Fruit fly (Drosophila melanogaster): Measurements from ENCODE around the gene capt.

capt gene

DNA sequence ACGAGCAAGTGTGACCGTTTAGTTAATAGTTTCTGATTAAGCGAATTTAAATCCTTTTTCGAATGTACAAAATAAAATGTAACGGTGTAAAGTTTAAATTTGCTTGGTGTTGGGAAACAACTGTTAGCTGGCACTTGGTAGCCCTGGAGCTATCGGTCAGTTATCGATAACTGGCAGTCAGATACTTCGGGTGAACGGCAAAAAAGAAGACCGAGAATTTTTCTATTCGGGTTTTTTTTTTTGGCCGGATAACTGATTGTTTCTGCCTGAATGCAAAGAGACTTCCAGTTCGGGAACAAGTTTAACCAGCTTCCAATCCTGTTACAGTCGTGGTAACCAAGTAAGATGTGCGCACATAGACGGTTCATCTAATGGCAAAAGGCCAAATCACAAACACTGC is 19.5 kb upstream of the capt start, which contains the start of gene CG4896 (continued):
- TF ChIP-seq shn (GFP tag; optimal IDR thresholded peaks at IDR 0.05) = peak; percentile 10
- TF ChIP-seq CG2202 (tag; optimal IDR thresholded peaks at IDR 0.05) = no peak
- TF ChIP-seq ap (GFP tag; IDR thresholded peaks at IDR 0.05) = no peak
- no peak for TF ChIP-seq chif (GFP tag; optimal IDR thresholded peaks at IDR 0.05)
- TF ChIP-seq CG4730 (GFP tag; IDR thresholded peaks at IDR 0.05) = no peak
- TF ChIP-seq az2 (GFP tag; optimal IDR thresholded peaks at IDR 0.05) = no peak
- no peak for TF ChIP-seq Fer2 (tag; optimal IDR thresholded peaks at IDR 0.05)
- TF ChIP-seq CG2116 (GFP tag; optimal IDR thresholded peaks at IDR 0.05) = peak; percentile 57
- no peak for TF ChIP-seq dmrt11E (tag; optimal IDR thresholded peaks at IDR 0.05)
- TF ChIP-seq CG15269 (tag; optimal IDR thresholded peaks at IDR 0.05) = no peak
- TF ChIP-seq CG1647 (GFP tag; optimal IDR thresholded peaks at IDR 0.05) = no peak
- no peak for TF ChIP-seq CG12236 (GFP tag; optimal IDR thresholded peaks at IDR 0.05)
- TF ChIP-seq tin (GFP tag; optimal IDR thresholded peaks at IDR 0.05) = no peak
- no peak for TF ChIP-seq BtbVII (GFP tag; optimal IDR thresholded peaks at IDR 0.05)
- TF ChIP-seq CG14965 (GFP tag; optimal IDR thresholded peaks at IDR 0.05; ENCODE audit: borderline replicate concordance) = no peak
- TF ChIP-seq E2f2 (GFP tag; IDR thresholded peaks at IDR 0.05) = peak; percentile 68
- no peak for TF ChIP-seq dimm (GFP tag; IDR thresholded peaks at IDR 0.05)
- TF ChIP-seq CG13894 (tag; optimal IDR thresholded peaks at IDR 0.05) = no peak
- TF ChIP-seq CG1792 (GFP tag; optimal IDR thresholded peaks at IDR 0.05) = no peak
- TF ChIP-seq sima (GFP tag; optimal IDR thresholded peaks at IDR 0.05) = no peak
- no peak for TF ChIP-seq Ada2b (GFP tag; IDR thresholded peaks at IDR 0.05)
- no peak for TF ChIP-seq pnt (GFP tag; optimal IDR thresholded peaks at IDR 0.05)
- TF ChIP-seq CG3995 (GFP tag; optimal IDR thresholded peaks at IDR 0.05) = no peak
- no peak for TF ChIP-seq ken (GFP tag; IDR thresholded peaks at IDR 0.05)
- TF ChIP-seq CG17186 (GFP tag; optimal IDR thresholded peaks at IDR 0.05) = no peak
- TF ChIP-seq CG17361 (GFP tag; IDR thresholded peaks at IDR 0.05) = no peak
- TF ChIP-seq CG30431 (GFP tag; optimal IDR thresholded peaks at IDR 0.05) = no peak
- peak; percentile 14 for TF ChIP-seq CG9797 (GFP tag; optimal IDR thresholded peaks at IDR 0.05)
- TF ChIP-seq gsb (GFP tag; IDR thresholded peaks at IDR 0.05) = no peak
- no peak for TF ChIP-seq CG8944 (GFP tag; optimal IDR thresholded peaks at IDR 0.05)
- TF ChIP-seq CG9932 (GFP tag; IDR thresholded peaks at IDR 0.05) = no peak
- TF ChIP-seq cas (GFP tag; IDR thresholded peaks at IDR 0.05) = no peak
- TF ChIP-seq HHEX (GFP tag; optimal IDR thresholded peaks at IDR 0.05) = no peak
- no peak for TF ChIP-seq Dfd (GFP tag; optimal IDR thresholded peaks at IDR 0.05)
- peak; percentile 63 for TF ChIP-seq vvl (GFP tag; IDR thresholded peaks at IDR 0.05)
- no peak for TF ChIP-seq Atf-2 (GFP tag; optimal IDR thresholded peaks at IDR 0.05)
- no peak for TF ChIP-seq Nf-YB (GFP tag; optimal IDR thresholded peaks at IDR 0.05)
- no peak for TF ChIP-seq CG1024 (GFP tag; IDR thresholded peaks at IDR 0.05)
- TF ChIP-seq Kr (GFP tag; optimal IDR thresholded peaks at IDR 0.05) = no peak
- TF ChIP-seq esg (GFP tag; conservative IDR thresholded peaks at IDR 0.05) = no peak
- peak; percentile 36; the same call in 1 of the 2 replicates for TF ChIP-seq hbn (GFP tag; IDR thresholded peaks at IDR 0.05; ENCODE audit: partially characterized antibody)
- no peak for TF ChIP-seq btn (GFP tag; optimal IDR thresholded peaks at IDR 0.05)
- no peak for TF ChIP-seq Hr51 (GFP tag; optimal IDR thresholded peaks at IDR 0.05)
- TF ChIP-seq zfh1 (GFP tag; IDR thresholded peaks at IDR 0.05) = no peak
- TF ChIP-seq row (GFP tag; IDR thresholded peaks at IDR 0.05) = peak; percentile 27; the same call in 1 of the 3 replicates
- no peak for TF ChIP-seq sc (optimal IDR thresholded peaks at IDR 0.05)
- no peak for TF ChIP-seq sc (GFP tag; optimal IDR thresholded peaks at IDR 0.05)
- no peak for TF ChIP-seq CG10431 (GFP tag; optimal IDR thresholded peaks at IDR 0.05)
- peak; percentile 69 for TF ChIP-seq CG6791 (GFP tag; IDR thresholded peaks at IDR 0.05; ENCODE audit: partially characterized antibody)
- no peak for TF ChIP-seq crc (GFP tag; optimal IDR thresholded peaks at IDR 0.05)
- no peak for TF ChIP-seq Nf-YA (GFP tag; IDR thresholded peaks at IDR 0.05)
- no peak for TF ChIP-seq trh (GFP tag; optimal IDR thresholded peaks at IDR 0.05)
- TF ChIP-seq usp (GFP tag; optimal IDR thresholded peaks at IDR 0.05) = no peak
